Fruit fly (Drosophila melanogaster) whole organism, embryonic: Measurements from ENCODE around the gene retm.
A peak's percentile ranks its signal among the peaks of the same experiment; 100 is the strongest.

Experiments
- ATbp ChIP-seq: fragments of 200-800 bp; sonication (Bioruptor generic); optimal IDR thresholded peaks from 2 replicates; lab custom pipeline; 2017; ENCODE audit warnings: missing biosample characterization, mild to moderate bottlenecking, missing genetic modification characterization, missing genetic modification reagents
- CG10274 ChIP-seq: fragments of 200-800 bp; sonication (Bioruptor generic); optimal IDR thresholded peaks from 3 replicates; lab custom pipeline; 2017; ENCODE audit warnings: missing biosample characterization, mild to moderate bottlenecking, missing genetic modification characterization
- CG10654 ChIP-seq: fragments of 200-800 bp; sonication (Bioruptor generic); optimal IDR thresholded peaks from 2 replicates; lab custom pipeline; 2016; ENCODE audit warnings: missing biosample characterization, missing genetic modification characterization
- CG11398 ChIP-seq: fragments of 200-800 bp; sonication (Bioruptor generic); optimal IDR thresholded peaks from 2 replicates; lab custom pipeline; 2016; ENCODE audit warnings: missing biosample characterization, missing genetic modification characterization
- CG11696 ChIP-seq: fragments of 200-800 bp; sonication (Bioruptor generic); IDR thresholded peaks from 2 replicates; pipeline ENCODE4 v1.3.6; 2022; ENCODE audit warnings: missing biosample characterization, missing genetic modification characterization
- CG1233 ChIP-seq: fragments of 200-800 bp; sonication (Bioruptor generic); optimal IDR thresholded peaks from 4 replicates; lab custom pipeline; 2018; ENCODE audit warnings: missing biosample characterization, mild to moderate bottlenecking, missing genetic modification characterization
- CG13624 ChIP-seq: fragments of 200-800 bp; sonication (Bioruptor generic); optimal IDR thresholded peaks from 2 replicates; lab custom pipeline; 2016; ENCODE audit warnings: missing biosample characterization, missing genetic modification characterization
- CG15479 ChIP-seq: fragments of 200-800 bp; sonication (Bioruptor generic); optimal IDR thresholded peaks from 3 replicates; lab custom pipeline; 2019; ENCODE audit warnings: missing biosample characterization, mild to moderate bottlenecking, missing genetic modification characterization, moderate library complexity
- CG1647 ChIP-seq: fragments of 200-800 bp; sonication (Bioruptor generic); optimal IDR thresholded peaks from 3 replicates; lab custom pipeline; 2016; ENCODE audit warnings: missing biosample characterization, missing genetic modification characterization
- CG16779 ChIP-seq: fragments of 200-800 bp; sonication (Bioruptor generic); IDR thresholded peaks from 2 replicates; pipeline ENCODE4 v1.3.6; 2022; ENCODE audit warnings: missing biosample characterization, missing genetic modification characterization
- CG17612 ChIP-seq: fragments of 200-800 bp; sonication (Bioruptor generic); IDR thresholded peaks from 2 replicates; pipeline ENCODE4 v1.3.6; 2022; ENCODE audit warnings: missing biosample characterization, missing genetic modification characterization
- CG18476 ChIP-seq: fragments of 200-800 bp; sonication (Bioruptor generic); optimal IDR thresholded peaks from 2 replicates; lab custom pipeline; 2016; ENCODE audit warnings: missing biosample characterization, mild to moderate bottlenecking, missing genetic modification characterization
- CG2116 ChIP-seq: fragments of 200-800 bp; sonication (Bioruptor generic); optimal IDR thresholded peaks from 3 replicates; lab custom pipeline; 2018; ENCODE audit warnings: missing biosample characterization, mild to moderate bottlenecking, missing genetic modification characterization
- CG31365 ChIP-seq: fragments of 200-800 bp; sonication (Bioruptor generic); optimal IDR thresholded peaks from 2 replicates; lab custom pipeline; 2018; ENCODE audit warnings: missing biosample characterization, mild to moderate bottlenecking, missing genetic modification characterization
- CG31388 ChIP-seq: fragments of 200-800 bp; sonication (Bioruptor generic); optimal IDR thresholded peaks from 2 replicates; lab custom pipeline; 2016; ENCODE audit warnings: missing biosample characterization, missing genetic modification characterization
- CG34224 ChIP-seq: fragments of 200-800 bp; sonication (Bioruptor generic); IDR thresholded peaks from 3 replicates; pipeline ENCODE4 v1.3.6; 2022; ENCODE audit warnings: missing biosample characterization, missing genetic modification characterization; ENCODE audit not compliant: partially characterized antibody
- CG42726 ChIP-seq: fragments of 200-800 bp; sonication (Bioruptor generic); IDR thresholded peaks from 2 replicates; pipeline ENCODE4 v1.3.6; 2022; ENCODE audit warnings: missing biosample characterization, missing genetic modification characterization; ENCODE audit not compliant: partially characterized antibody
- CG4282 ChIP-seq: fragments of 200-800 bp; sonication (Bioruptor generic); optimal IDR thresholded peaks from 2 replicates; lab custom pipeline; 2016; ENCODE audit warnings: missing biosample characterization, missing genetic modification characterization
- CG8281 ChIP-seq: fragments of 200-800 bp; sonication (Bioruptor generic); optimal IDR thresholded peaks from 2 replicates; lab custom pipeline; 2018; ENCODE audit warnings: missing biosample characterization, mild to moderate bottlenecking, missing genetic modification characterization, moderate library complexity
- CTCF ChIP-seq: fragments of 200-800 bp; sonication (Bioruptor generic); optimal IDR thresholded peaks from 2 replicates; lab custom pipeline; 2017; ENCODE audit warnings: missing biosample characterization, mild to moderate bottlenecking, missing genetic modification characterization, moderate library complexity
- CkIIα-i1 ChIP-seq: fragments of 200-800 bp; sonication (Bioruptor generic); IDR thresholded peaks from 2 replicates; pipeline ENCODE4 v1.3.6; 2022; ENCODE audit warnings: missing biosample characterization, missing genetic modification characterization
- D19A ChIP-seq: fragments of 200-800 bp; optimal IDR thresholded peaks from 3 replicates; lab custom pipeline; 2019; ENCODE audit warnings: missing biosample characterization, mild to moderate bottlenecking, missing genetic modification characterization, moderate library complexity
- Doc2 ChIP-seq: fragments of 200-800 bp; sonication (Bioruptor generic); IDR thresholded peaks from 2 replicates; pipeline ENCODE4 v1.3.6; 2022; ENCODE audit warnings: missing biosample characterization, missing genetic modification characterization
- H2.0 ChIP-seq: fragments of 200-800 bp; sonication (Bioruptor generic); IDR thresholded peaks from 2 replicates; pipeline ENCODE4 v1.3.6; 2022; ENCODE audit warnings: missing biosample characterization, missing genetic modification characterization
- HLH4C ChIP-seq: fragments of 200-800 bp; sonication (Bioruptor generic); IDR thresholded peaks from 3 replicates; pipeline ENCODE4 v1.3.6; 2022; ENCODE audit warnings: missing biosample characterization, missing genetic modification characterization; ENCODE audit not compliant: partially characterized antibody
- Hey ChIP-seq: fragments of 200-800 bp; sonication (Bioruptor generic); optimal IDR thresholded peaks from 3 replicates; lab custom pipeline; 2018; ENCODE audit warnings: missing biosample characterization, mild to moderate bottlenecking, missing genetic modification characterization
- Hr78 ChIP-seq, 2 experiments: fragments of 200-800 bp in 1 of 2; fragments of >200 bp in 1 of 2; sonication (Bioruptor generic) in 1 of 2; optimal IDR thresholded peaks; 2 replicates each; lab custom pipeline; 2017 to 2019; ENCODE audit warnings: missing biosample characterization in 2 of 2, missing genetic modification characterization in 2 of 2, mild to moderate bottlenecking in 1 of 2, moderate library complexity in 1 of 2
- Mad ChIP-seq: fragments of 200-800 bp; sonication (Bioruptor generic); optimal IDR thresholded peaks from 2 replicates; lab custom pipeline; 2016; ENCODE audit warnings: missing biosample characterization, missing genetic modification characterization
- Sox102F ChIP-seq: fragments of 200-800 bp; sonication (Bioruptor generic); optimal IDR thresholded peaks from 2 replicates; lab custom pipeline; 2018; ENCODE audit warnings: missing biosample characterization, mild to moderate bottlenecking, missing genetic modification characterization, moderate library complexity
- Taf1 ChIP-seq: fragments of 200-800 bp; sonication (Bioruptor generic); IDR thresholded peaks from 2 replicates; pipeline ENCODE4 v1.3.6; 2022; ENCODE audit warnings: missing biosample characterization, missing genetic modification characterization
- Tbp ChIP-seq: fragments of >200 bp; optimal IDR thresholded peaks from 2 replicates; lab custom pipeline; 2018; ENCODE audit warnings: missing biosample characterization, missing genetic modification characterization
- Usf ChIP-seq: fragments of 200-800 bp; sonication (Bioruptor generic); optimal IDR thresholded peaks from 2 replicates; lab custom pipeline; 2017; ENCODE audit warnings: missing genotype, missing biosample characterization, missing genetic modification characterization
- amos ChIP-seq: fragments of 200-800 bp; sonication (Bioruptor generic); IDR thresholded peaks from 2 replicates; pipeline ENCODE4 v1.3.6; 2022; ENCODE audit warnings: missing biosample characterization, missing genetic modification characterization; ENCODE audit not compliant: partially characterized antibody
- ap ChIP-seq: fragments of 200-800 bp; sonication (Bioruptor generic); IDR thresholded peaks from 2 replicates; pipeline ENCODE4 v1.3.6; 2022; ENCODE audit warnings: missing biosample characterization, missing genetic modification characterization
- bigmax ChIP-seq: fragments of 200-800 bp; sonication (Bioruptor generic); optimal IDR thresholded peaks from 2 replicates; lab custom pipeline; 2018; ENCODE audit warnings: missing biosample characterization, mild to moderate bottlenecking, missing genetic modification characterization
- fru ChIP-seq: fragments of >200 bp; optimal IDR thresholded peaks from 2 replicates; lab custom pipeline; 2017
- gcm ChIP-seq: fragments of 200-800 bp; sonication (Bioruptor generic); optimal IDR thresholded peaks from 2 replicates; lab custom pipeline; 2019; ENCODE audit warnings: missing biosample characterization, mild to moderate bottlenecking, missing genetic modification characterization, moderate library complexity
- hth ChIP-seq: fragments of >200 bp; optimal IDR thresholded peaks from 2 replicates; lab custom pipeline; 2017; ENCODE audit warnings: inconsistent platforms
- knrl ChIP-seq: fragments of 200-800 bp; sonication (Bioruptor generic); IDR thresholded peaks from 3 replicates; pipeline ENCODE4 v1.3.6; 2022; ENCODE audit warnings: missing biosample characterization, missing genetic modification characterization; ENCODE audit not compliant: partially characterized antibody
- nau ChIP-seq: fragments of 200-800 bp; sonication (Bioruptor generic); optimal IDR thresholded peaks from 3 replicates; lab custom pipeline; 2017; ENCODE audit warnings: missing biosample characterization, mild to moderate bottlenecking, missing genetic modification characterization, missing genetic modification reagents
- pnt ChIP-seq: fragments of 200-800 bp; sonication (Bioruptor generic); optimal IDR thresholded peaks from 3 replicates; lab custom pipeline; 2016; ENCODE audit warnings: missing biosample characterization, missing genetic modification characterization
- pros ChIP-seq: fragments of 200-800 bp; sonication (Bioruptor generic); optimal IDR thresholded peaks from 3 replicates; lab custom pipeline; 2019; ENCODE audit warnings: missing biosample characterization, mild to moderate bottlenecking, missing genetic modification characterization, moderate library complexity
- pum ChIP-seq: fragments of 200-800 bp; sonication (Bioruptor generic); optimal IDR thresholded peaks from 2 replicates; lab custom pipeline; 2016; ENCODE audit warnings: missing biosample characterization, missing genetic modification characterization
- sim ChIP-seq: fragments of 200-800 bp; sonication (Bioruptor generic); IDR thresholded peaks from 2 replicates; pipeline ENCODE4 v1.3.6; 2022; ENCODE audit warnings: missing biosample characterization, missing genetic modification characterization
- slp2 ChIP-seq: fragments of 200-800 bp; sonication (Bioruptor generic); optimal IDR thresholded peaks from 2 replicates; lab custom pipeline; 2016; ENCODE audit warnings: missing biosample characterization, missing genetic modification characterization
- sob ChIP-seq: fragments of 200-800 bp; sonication (Bioruptor generic); IDR thresholded peaks from 2 replicates; pipeline ENCODE4 v1.3.6; 2022; ENCODE audit warnings: missing biosample characterization, missing genetic modification characterization
- sqz ChIP-seq: fragments of 200-800 bp; sonication (Bioruptor generic); optimal IDR thresholded peaks from 3 replicates; lab custom pipeline; 2018; ENCODE audit warnings: missing biosample characterization, mild to moderate bottlenecking, missing genetic modification characterization
- vnd ChIP-seq: fragments of 200-800 bp; sonication (Bioruptor generic); IDR thresholded peaks from 3 replicates; pipeline ENCODE4 v1.3.6; 2022; ENCODE audit warnings: missing biosample characterization, missing genetic modification characterization; ENCODE audit not compliant: partially characterized antibody
- zf30C ChIP-seq: fragments of 200-800 bp; sonication (Bioruptor generic); optimal IDR thresholded peaks from 3 replicates; lab custom pipeline; 2018; ENCODE audit warnings: missing biosample characterization, mild to moderate bottlenecking, missing genetic modification characterization

Gene retm

DNA sequence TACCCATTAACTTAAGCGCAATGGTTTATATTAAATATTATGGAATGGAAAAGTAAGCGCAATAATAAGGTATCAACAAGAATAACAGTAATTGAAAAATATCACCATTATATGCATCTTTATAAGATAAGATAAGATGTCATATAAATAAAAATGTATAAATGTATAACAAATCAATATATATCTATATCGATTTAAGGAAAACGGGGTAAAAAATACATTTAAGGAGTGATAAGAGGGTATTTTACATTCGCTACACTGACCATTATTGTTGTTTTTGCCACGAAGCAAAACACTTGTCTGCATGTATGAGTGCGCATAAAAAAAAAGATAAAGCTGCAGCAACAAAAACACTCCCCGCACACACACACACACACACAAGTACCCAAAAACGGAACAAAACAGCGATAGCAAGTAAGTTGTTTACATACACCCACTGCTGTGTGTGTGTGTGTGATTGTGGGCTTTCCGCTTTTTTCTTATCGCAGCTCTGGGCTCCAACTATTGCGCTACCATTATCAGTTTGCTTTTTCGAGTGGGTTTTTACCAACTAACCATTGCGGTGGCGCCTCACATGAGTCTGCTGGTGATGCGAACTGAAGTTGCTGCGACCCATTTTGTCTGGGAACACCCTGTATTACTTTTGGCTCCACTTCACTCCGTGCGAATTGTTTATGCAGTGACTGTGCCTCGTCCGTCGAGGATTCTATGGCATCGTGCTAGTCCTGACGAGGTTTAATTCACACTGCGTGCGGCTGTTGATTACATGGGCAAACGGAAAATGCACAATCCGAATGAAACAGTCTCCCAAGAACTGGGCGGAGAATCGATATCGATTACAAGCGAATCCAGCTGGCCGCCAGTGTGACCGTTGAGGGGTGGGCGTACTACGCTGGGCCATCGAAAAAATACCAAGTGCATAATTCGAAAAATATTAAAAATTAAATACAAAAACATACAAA, 17.6 kb upstream of the retm start, which contains the start of gene mmy (continued):
- TF ChIP-seq ATbp (no peak), sqz (GFP tag; lab: Kevin White, UChicago) (peak; percentile 98), CG1647 (GFP tag; lab: Kevin White, UChicago) (no peak), CG11696 (GFP tag; lab: Robert Waterston, UW) (0 out of 2 replicates have a peak, but pooled peaks have one; percentile 42), CG10654 (GFP tag; lab: Kevin White, UChicago) (no peak), Tbp (GFP tag; lab: Kevin White, UChicago) (no peak), CG1233 (GFP tag; lab: Kevin White, UChicago) (peak; percentile 1), Taf1 (GFP tag; lab: Robert Waterston, UW) (no peak), ap (GFP tag; lab: Robert Waterston, UW) (no peak), CG16779 (GFP tag; lab: Robert Waterston, UW) (no peak), CTCF (GFP tag; lab: Kevin White, UChicago) (peak; percentile 64), Doc2 (no peak), CG18476 (GFP tag; lab: Kevin White, UChicago) (peak; percentile 38), Sox102F (GFP tag; lab: Kevin White, UChicago) (peak; percentile 72), bigmax (GFP tag; lab: Kevin White, UChicago) (peak; percentile 36), H2.0 (GFP tag; lab: Robert Waterston, UW) (no peak; the same call in 1 of the 2 replicates), HLH4C (GFP tag; lab: Robert Waterston, UW) (0 out of 3 replicates have a peak, but pooled peaks have one; percentile 39), Mad (GFP tag; lab: Kevin White, UChicago) (peak; percentile 33), CG31365 (tag; lab: Kevin White, UChicago) (no peak), knrl (GFP tag; lab: Robert Waterston, UW) (no peak; the same call in 2 of the 3 replicates), hth (lab: Kevin White, UChicago) (no peak), fru (lab: Kevin White, UChicago) (no peak), CG42726 (GFP tag; lab: Robert Waterston, UW) (peak; percentile 50; the same call in 1 of the 2 replicates), CG34224 (GFP tag; lab: Robert Waterston, UW) (no peak; the same call in 2 of the 3 replicates), CG2116 (GFP tag; lab: Kevin White, UChicago) (peak; percentile 38), sob (GFP tag; lab: Robert Waterston, UW) (no peak), CG10274 (no peak), gcm (GFP tag; lab: Kevin White, UChicago) (no peak), CG15479 (GFP tag; lab: Kevin White, UChicago) (peak; percentile 83), pum (GFP tag; lab: Kevin White, UChicago) (no peak), D19A (tag; lab: Kevin White, UChicago) (peak; percentile 74), sim (GFP tag; lab: Robert Waterston, UW) (no peak), zf30C (GFP tag; lab: Kevin White, UChicago) (peak; percentile 5), CG31388 (GFP tag; lab: Kevin White, UChicago) (no peak), amos (peak; percentile 30; the same call in 1 of the 2 replicates), vnd (GFP tag; lab: Robert Waterston, UW) (0 out of 3 replicates have a peak, but pooled peaks have one; percentile 49), CG11398 (GFP tag; lab: Kevin White, UChicago) (peak; percentile 43), CG13624 (GFP tag; lab: Kevin White, UChicago) (peak; percentile 68), CG8281 (tag; lab: Kevin White, UChicago) (no peak), Usf (no peak), Hey (tag; lab: Kevin White, UChicago) (no peak), Hr78 (GFP tag; optimal IDR thresholded peaks at IDR 0.05; lab: Kevin White, UChicago) (peak in 1 of 2 experiments; percentile 57), CG17612 (GFP tag; lab: Robert Waterston, UW) (no peak), pros (GFP tag; lab: Kevin White, UChicago) (peak; percentile 44), CkIIα-i1 (GFP tag; lab: Robert Waterston, UW) (no peak), CG4282 (GFP tag; lab: Kevin White, UChicago) (peak; percentile 8), nau (peak; percentile 46), slp2 (no peak), pnt (GFP tag; lab: Kevin White, UChicago) (no peak)
